Worm (Caenorhabditis elegans) whole organism, young adult: ENCODE results near the gene irk-1.
A peak's percentile ranks its signal among the peaks of the same experiment; 100 is the strongest.

Source experiments
- B0035.1 ChIP-seq: sonication (generic microtip); optimal IDR thresholded peaks from 2 replicates; lab custom pipeline; 2016; ENCODE audit warnings: missing genetic modification characterization, mild to moderate bottlenecking, missing compliant biosample characterization, missing genotype, missing genetic modification reagents
- B0336.3 ChIP-seq: fragments of 200-800 bp; sonication (Bioruptor generic); IDR thresholded peaks from 2 replicates; pipeline ENCODE4 v1.3.6; 2022; ENCODE audit warnings: missing genetic modification characterization, missing compliant biosample characterization
- C06A6.2 ChIP-seq: fragments of 200-800 bp; sonication (Bioruptor generic); conservative IDR thresholded peaks from 2 replicates; pipeline ENCODE4 v1.3.6; 2022; ENCODE audit warnings: missing genetic modification characterization, missing compliant biosample characterization
- D2030.7 ChIP-seq: fragments of 200-800 bp; sonication (Bioruptor generic); IDR thresholded peaks from 2 replicates; pipeline ENCODE4 v1.3.6; 2022; ENCODE audit warnings: missing genetic modification reagents, missing genetic modification characterization, missing compliant biosample characterization
- F10E7.11 ChIP-seq: sonication (generic microtip); optimal IDR thresholded peaks from 2 replicates; lab custom pipeline; 2017; ENCODE audit warnings: mild to moderate bottlenecking, missing genetic modification characterization, moderate library complexity, missing compliant biosample characterization
- F33H1.4 ChIP-seq: fragments of 200-800 bp; sonication (Bioruptor generic); IDR thresholded peaks from 2 replicates; pipeline ENCODE4 v1.3.6; 2022; ENCODE audit warnings: missing genetic modification reagents, missing genetic modification characterization, missing compliant biosample characterization
- F55B11.4 ChIP-seq: sonication (generic microtip); optimal IDR thresholded peaks from 2 replicates; lab custom pipeline; 2016; ENCODE audit warnings: missing compliant biosample characterization, missing genetic modification characterization, borderline replicate concordance; ENCODE audit not compliant: insufficient read depth
- F57A8.1 ChIP-seq: fragments of 200-800 bp; sonication (Bioruptor generic); optimal IDR thresholded peaks from 2 replicates; lab custom pipeline; 2018; ENCODE audit warnings: mild to moderate bottlenecking, missing genetic modification characterization, moderate library complexity, missing compliant biosample characterization
- F57C9.4 ChIP-seq: sonication (generic microtip); optimal IDR thresholded peaks from 2 replicates; lab custom pipeline; 2017; ENCODE audit warnings: mild to moderate bottlenecking, missing genetic modification characterization, missing compliant biosample characterization
- T26A5.8 ChIP-seq: sonication (generic microtip); optimal IDR thresholded peaks from 2 replicates; lab custom pipeline; 2016; ENCODE audit warnings: missing genetic modification characterization, missing compliant biosample characterization
- Y53F4B.3 ChIP-seq: fragments of 200-800 bp; sonication (Bioruptor generic); IDR thresholded peaks from 2 replicates; pipeline ENCODE4 v1.3.6; 2022; ENCODE audit warnings: missing genetic modification reagents, missing genetic modification characterization, missing compliant biosample characterization
- Y53G8AR.9 ChIP-seq: fragments of 200-800 bp; sonication (Bioruptor generic); conservative IDR thresholded peaks from 2 replicates; pipeline ENCODE4 v1.3.6; 2022; ENCODE audit warnings: missing genetic modification reagents, missing genetic modification characterization, missing compliant biosample characterization
- Y56A3A.18 ChIP-seq: fragments of 200-800 bp; sonication (Bioruptor generic); IDR thresholded peaks from 2 replicates; pipeline ENCODE4 v1.3.6; 2022; ENCODE audit warnings: missing genetic modification reagents, missing genetic modification characterization, missing compliant biosample characterization
- Y79H2A.3 ChIP-seq: fragments of 200-800 bp; sonication (Bioruptor generic); conservative IDR thresholded peaks from 2 replicates; pipeline ENCODE4 v1.3.6; 2022; ENCODE audit warnings: missing genetic modification reagents, missing genetic modification characterization, missing compliant biosample characterization
- ZK185.1 ChIP-seq: sonication (generic microtip); optimal IDR thresholded peaks from 2 replicates; lab custom pipeline; 2016; ENCODE audit warnings: mild to moderate bottlenecking, missing genetic modification characterization, missing compliant biosample characterization; ENCODE audit not compliant: poor library complexity, severe bottlenecking
- aptf-2 ChIP-seq: fragments of 200-800 bp; sonication (Bioruptor generic); conservative IDR thresholded peaks from 2 replicates; pipeline ENCODE4 v1.3.6; 2022; ENCODE audit warnings: missing genetic modification reagents, missing genetic modification characterization, missing compliant biosample characterization
- atf-7 ChIP-seq: sonication (generic microtip); optimal IDR thresholded peaks from 2 replicates; lab custom pipeline; 2017; ENCODE audit warnings: mild to moderate bottlenecking, missing genetic modification characterization, missing compliant biosample characterization
- athp-1 ChIP-seq: sonication (generic microtip); optimal IDR thresholded peaks from 2 replicates; lab custom pipeline; 2017; ENCODE audit warnings: mild to moderate bottlenecking, missing genetic modification characterization, missing compliant biosample characterization
- attf-3 ChIP-seq: fragments of 200-800 bp; sonication (Bioruptor generic); conservative IDR thresholded peaks from 2 replicates; pipeline ENCODE4 v1.3.6; 2022; ENCODE audit warnings: missing genetic modification reagents, missing genetic modification characterization, missing compliant biosample characterization
- ceh-27 ChIP-seq: fragments of 200-800 bp; sonication (Bioruptor generic); optimal IDR thresholded peaks from 2 replicates; lab custom pipeline; 2018; ENCODE audit warnings: mild to moderate bottlenecking, missing genetic modification characterization, moderate library complexity, missing compliant biosample characterization
- ceh-79 ChIP-seq: sonication (generic microtip); optimal IDR thresholded peaks from 2 replicates; lab custom pipeline; 2017; ENCODE audit warnings: mild to moderate bottlenecking, missing genetic modification characterization, missing compliant biosample characterization
- ceh-91 ChIP-seq: fragments of 200-800 bp; sonication (Bioruptor generic); IDR thresholded peaks from 2 replicates; pipeline ENCODE4 v1.3.6; 2022; ENCODE audit warnings: missing genetic modification reagents, missing genetic modification characterization, missing compliant biosample characterization
- chd-7 ChIP-seq: sonication (generic microtip); optimal IDR thresholded peaks from 2 replicates; lab custom pipeline; 2016; ENCODE audit warnings: mild to moderate bottlenecking, missing genetic modification characterization, moderate library complexity, missing compliant biosample characterization
- egrh-3 ChIP-seq: fragments of 200-800 bp; sonication (Bioruptor generic); IDR thresholded peaks from 2 replicates; pipeline ENCODE4 v1.3.6; 2022; ENCODE audit warnings: missing genetic modification reagents, missing genetic modification characterization, missing compliant biosample characterization
- ekl-4 ChIP-seq: fragments of 200-800 bp; sonication (Bioruptor generic); IDR thresholded peaks from 2 replicates; pipeline ENCODE4 v1.3.6; 2022; ENCODE audit warnings: missing genetic modification reagents, missing genetic modification characterization, missing compliant biosample characterization
- gei-17 ChIP-seq: fragments of 200-800 bp; sonication (Bioruptor generic); optimal IDR thresholded peaks from 2 replicates; lab custom pipeline; 2018; ENCODE audit warnings: mild to moderate bottlenecking, missing genetic modification characterization, missing compliant biosample characterization
- hmg-1.2 ChIP-seq: fragments of 200-800 bp; sonication (Bioruptor generic); IDR thresholded peaks from 2 replicates; pipeline ENCODE4 v1.3.6; 2022; ENCODE audit warnings: missing genetic modification reagents, missing genetic modification characterization, missing compliant biosample characterization
- hrde-1 ChIP-seq: sonication (generic microtip); optimal IDR thresholded peaks from 2 replicates; lab custom pipeline; 2016; ENCODE audit warnings: missing genetic modification characterization, mild to moderate bottlenecking, missing compliant biosample characterization, moderate library complexity, missing genotype, missing genetic modification reagents, borderline replicate concordance
- lin-40 ChIP-seq: sonication (generic microtip); optimal IDR thresholded peaks from 2 replicates; lab custom pipeline; 2016; ENCODE audit warnings: missing genetic modification characterization, mild to moderate bottlenecking, missing compliant biosample characterization, missing genotype, missing genetic modification reagents
- lin-54 ChIP-seq: fragments of 200-800 bp; sonication (Bioruptor generic); optimal IDR thresholded peaks from 2 replicates; lab custom pipeline; 2018; ENCODE audit warnings: mild to moderate bottlenecking, missing genetic modification characterization, missing compliant biosample characterization
- madf-10 ChIP-seq: sonication (generic microtip); optimal IDR thresholded peaks from 2 replicates; lab custom pipeline; 2016; ENCODE audit warnings: mild to moderate bottlenecking, missing genetic modification characterization, missing compliant biosample characterization
- madf-8 ChIP-seq: fragments of 200-800 bp; sonication (Bioruptor generic); conservative IDR thresholded peaks from 2 replicates; pipeline ENCODE4 v1.3.6; 2022; ENCODE audit warnings: missing genetic modification reagents, missing genetic modification characterization, missing compliant biosample characterization
- mcd-1 ChIP-seq: fragments of 200-800 bp; sonication (Bioruptor generic); IDR thresholded peaks from 2 replicates; pipeline ENCODE4 v1.3.6; 2022; ENCODE audit warnings: missing genetic modification reagents, missing genetic modification characterization, missing compliant biosample characterization
- mel-28 ChIP-seq: sonication (generic microtip); optimal IDR thresholded peaks from 2 replicates; lab custom pipeline; 2016; ENCODE audit warnings: borderline replicate concordance, mild to moderate bottlenecking, missing genetic modification characterization, missing compliant biosample characterization
- mxl-1 ChIP-seq: sonication (generic microtip); optimal IDR thresholded peaks from 2 replicates; lab custom pipeline; 2016; ENCODE audit warnings: missing genetic modification characterization, missing compliant biosample characterization
- nhr-179 ChIP-seq: sonication (generic microtip); optimal IDR thresholded peaks from 2 replicates; lab custom pipeline; 2016; ENCODE audit warnings: mild to moderate bottlenecking, missing genetic modification characterization, missing compliant biosample characterization
- nhr-90 ChIP-seq: sonication (generic microtip); optimal IDR thresholded peaks from 2 replicates; lab custom pipeline; 2016; ENCODE audit warnings: missing genotype, mild to moderate bottlenecking, missing genetic modification characterization, missing compliant biosample characterization
- rec-8 ChIP-seq, 2 experiments: sonication (generic microtip); optimal IDR thresholded peaks; 2 replicates each; lab custom pipeline; 2016; ENCODE audit warnings: mild to moderate bottlenecking in 2 of 2, missing genetic modification characterization in 2 of 2, missing genetic modification reagents in 2 of 2, missing genotype in 2 of 2, missing biosample characterization in 1 of 2, missing compliant biosample characterization in 1 of 2, moderate library complexity in 1 of 2
- sea-2 ChIP-seq: fragments of 200-800 bp; sonication (Bioruptor generic); IDR thresholded peaks from 2 replicates; pipeline ENCODE4 v1.3.6; 2022; ENCODE audit warnings: missing genetic modification characterization, missing compliant biosample characterization
- snpc-1.1 ChIP-seq: sonication (generic microtip); optimal IDR thresholded peaks from 2 replicates; lab custom pipeline; 2017; ENCODE audit warnings: missing genetic modification characterization, mild to moderate bottlenecking, missing compliant biosample characterization, antibody characterized with exemption, moderate library complexity, missing genotype, missing genetic modification reagents; ENCODE audit not compliant: insufficient read depth
- tbp1 ChIP-seq: fragments of 200-800 bp; sonication (Bioruptor generic); optimal IDR thresholded peaks from 2 replicates; lab custom pipeline; 2018; ENCODE audit warnings: mild to moderate bottlenecking, missing genetic modification characterization, missing compliant biosample characterization
- tlf-1 ChIP-seq: fragments of 200-800 bp; sonication (Bioruptor generic); optimal IDR thresholded peaks from 2 replicates; lab custom pipeline; 2018; ENCODE audit warnings: mild to moderate bottlenecking, missing genetic modification characterization, missing compliant biosample characterization
- xnd-1 ChIP-seq: sonication (generic microtip); optimal IDR thresholded peaks from 2 replicates; lab custom pipeline; 2016; ENCODE audit warnings: missing genotype, missing genetic modification reagents, missing genetic modification characterization, missing compliant biosample characterization
- zfh-2 ChIP-seq: fragments of 200-800 bp; sonication (Bioruptor generic); conservative IDR thresholded peaks from 2 replicates; pipeline ENCODE4 v1.3.6; 2022; ENCODE audit warnings: missing genetic modification reagents, missing genetic modification characterization, missing compliant biosample characterization
- ztf-18 ChIP-seq: sonication (generic microtip); optimal IDR thresholded peaks from 2 replicates; lab custom pipeline; 2016; ENCODE audit warnings: missing genotype, mild to moderate bottlenecking, missing genetic modification characterization, missing compliant biosample characterization
- ztf-22 ChIP-seq: fragments of 200-800 bp; sonication (Bioruptor generic); optimal IDR thresholded peaks from 2 replicates; lab custom pipeline; 2018; ENCODE audit warnings: mild to moderate bottlenecking, missing genetic modification characterization, moderate library complexity, missing compliant biosample characterization
- ztf-3 ChIP-seq: fragments of 200-800 bp; sonication (Bioruptor generic); optimal IDR thresholded peaks from 2 replicates; lab custom pipeline; 2018; ENCODE audit warnings: mild to moderate bottlenecking, missing genetic modification characterization, missing compliant biosample characterization

The irk-1 gene

ce11 chrX:6737329-6738008 lies 40.4 kb downstream of the irk-1 start:
- peak; percentile 68 for TF ChIP-seq gei-17 (GFP tag; lab: Kevin White, UChicago)
- TF ChIP-seq atf-7 (tag; lab: Kevin White, UChicago) = peak; percentile 96
- TF ChIP-seq tbp1 (GFP tag; lab: Kevin White, UChicago) = peak; percentile 57
- no peak for TF ChIP-seq Y53G8AR.9 (GFP tag; lab: Robert Waterston, UW)
- peak; percentile 62 for TF ChIP-seq mxl-1 (tag; lab: Kevin White, UChicago)
- no peak for TF ChIP-seq sea-2
- peak; percentile 89 for TF ChIP-seq ztf-22 (GFP tag; lab: Kevin White, UChicago)
- TF ChIP-seq T26A5.8 (tag; lab: Kevin White, UChicago) = no peak
- peak; percentile 58 for TF ChIP-seq mcd-1 (GFP tag; lab: Robert Waterston, UW)
- peak; percentile 20 for TF ChIP-seq ztf-3 (GFP tag; lab: Kevin White, UChicago)
- TF ChIP-seq ZK185.1 (tag; lab: Kevin White, UChicago) = peak; percentile 62
- TF ChIP-seq Y56A3A.18 (GFP tag; lab: Robert Waterston, UW) = no peak
- peak; percentile 92 for TF ChIP-seq lin-40 (tag; lab: Kevin White, UChicago)
- peak; percentile 87 for TF ChIP-seq C06A6.2 (GFP tag; lab: Robert Waterston, UW)
- no peak for TF ChIP-seq xnd-1 (tag; lab: Kevin White, UChicago)
- no peak for TF ChIP-seq aptf-2 (GFP tag; lab: Robert Waterston, UW)
- no peak for TF ChIP-seq D2030.7 (GFP tag; lab: Robert Waterston, UW)
- TF ChIP-seq F10E7.11 (tag; lab: Kevin White, UChicago) = peak; percentile 42
- TF ChIP-seq F55B11.4 = no peak
- TF ChIP-seq ceh-27 (GFP tag; lab: Kevin White, UChicago) = peak; percentile 67
- TF ChIP-seq chd-7 (tag; lab: Kevin White, UChicago) = peak; percentile 92
- no peak for TF ChIP-seq ceh-79 (tag; lab: Kevin White, UChicago)
- no peak for TF ChIP-seq egrh-3 (GFP tag; lab: Robert Waterston, UW)
- no peak for TF ChIP-seq F57C9.4 (tag; lab: Kevin White, UChicago)
- TF ChIP-seq B0035.1 (tag; lab: Kevin White, UChicago) = no peak
- TF ChIP-seq tlf-1 (GFP tag; lab: Kevin White, UChicago) = peak; percentile 53
- no peak for TF ChIP-seq athp-1 (tag; lab: Kevin White, UChicago)
- no peak for TF ChIP-seq mel-28 (tag; lab: Kevin White, UChicago)
- TF ChIP-seq ceh-91 (GFP tag; lab: Robert Waterston, UW) = no peak
- peak; percentile 25 for TF ChIP-seq lin-54 (GFP tag; lab: Kevin White, UChicago)
- peak; percentile 79 for TF ChIP-seq madf-10
- TF ChIP-seq hmg-1.2 (GFP tag; lab: Robert Waterston, UW) = peak; percentile 57
- TF ChIP-seq B0336.3 (GFP tag; lab: Robert Waterston, UW) = peak; percentile 82
- TF ChIP-seq F57A8.1 (GFP tag; lab: Kevin White, UChicago) = no peak
- no peak for TF ChIP-seq attf-3
- no peak for TF ChIP-seq hrde-1 (tag; lab: Kevin White, UChicago)
- TF ChIP-seq ekl-4 (GFP tag; lab: Robert Waterston, UW) = peak; percentile 69
- no peak for TF ChIP-seq Y53F4B.3 (GFP tag; lab: Robert Waterston, UW)
- TF ChIP-seq nhr-179 (tag; lab: Kevin White, UChicago) = no peak
- 0 out of 2 replicates have a peak, but pooled peaks have one; percentile 38 for TF ChIP-seq Y79H2A.3
- TF ChIP-seq snpc-1.1 (tag; lab: Kevin White, UChicago) = no peak
- TF ChIP-seq madf-8 (GFP tag; lab: Robert Waterston, UW) = no peak
- no peak for TF ChIP-seq F33H1.4
- TF ChIP-seq ztf-18 (tag; lab: Kevin White, UChicago) = no peak
- TF ChIP-seq rec-8 (tag; optimal IDR thresholded peaks at IDR 0.05; lab: Kevin White, UChicago) = no peak
- TF ChIP-seq nhr-90 (tag; lab: Kevin White, UChicago) = peak; percentile 33
- peak; percentile 76; the same call in 1 of the 2 replicates for TF ChIP-seq zfh-2
